Fruit fly (Drosophila melanogaster) whole organism, embryonic: ENCODE results near the gene CG45076.

Experiments used
- Atf6 ChIP-seq: fragments of 200-800 bp; sonication (Bioruptor generic); IDR thresholded peaks from 2 replicates; pipeline ENCODE4 v1.3.6; 2022; ENCODE audit warnings: missing biosample characterization, missing genetic modification characterization
- CG10462 ChIP-seq: fragments of 200-800 bp; sonication (Bioruptor generic); optimal IDR thresholded peaks from 2 replicates; lab custom pipeline; 2016; ENCODE audit warnings: missing biosample characterization, missing genetic modification characterization
- CG14860 ChIP-seq: fragments of 200-800 bp; sonication (Bioruptor generic); IDR thresholded peaks from 3 replicates; pipeline ENCODE4 v1.3.6; 2022; ENCODE audit warnings: missing biosample characterization, missing genetic modification characterization; ENCODE audit not compliant: partially characterized antibody
- CG15011 ChIP-seq: fragments of 200-800 bp; sonication (Bioruptor generic); optimal IDR thresholded peaks from 3 replicates; lab custom pipeline; 2018; ENCODE audit warnings: missing biosample characterization, mild to moderate bottlenecking, missing genetic modification characterization
- CG1647 ChIP-seq: fragments of 200-800 bp; sonication (Bioruptor generic); optimal IDR thresholded peaks from 3 replicates; lab custom pipeline; 2016; ENCODE audit warnings: missing biosample characterization, missing genetic modification characterization
- CG16815 ChIP-seq: fragments of 200-800 bp; sonication (Bioruptor generic); optimal IDR thresholded peaks from 3 replicates; lab custom pipeline; 2017; ENCODE audit warnings: missing biosample characterization, mild to moderate bottlenecking, missing genetic modification characterization
- CG17385 ChIP-seq: fragments of 200-800 bp; sonication (Bioruptor generic); optimal IDR thresholded peaks from 3 replicates; lab custom pipeline; 2018; ENCODE audit warnings: missing biosample characterization, mild to moderate bottlenecking, missing genetic modification characterization
- CG17912 ChIP-seq: fragments of 200-800 bp; sonication (Bioruptor generic); optimal IDR thresholded peaks from 2 replicates; lab custom pipeline; 2018; ENCODE audit warnings: missing biosample characterization, mild to moderate bottlenecking, missing genetic modification characterization
- CG18476 ChIP-seq: fragments of 200-800 bp; sonication (Bioruptor generic); optimal IDR thresholded peaks from 2 replicates; lab custom pipeline; 2016; ENCODE audit warnings: missing biosample characterization, mild to moderate bottlenecking, missing genetic modification characterization
- CG30020 ChIP-seq: fragments of 200-800 bp; optimal IDR thresholded peaks from 2 replicates; lab custom pipeline; 2019; ENCODE audit warnings: missing biosample characterization, mild to moderate bottlenecking, missing genetic modification characterization, moderate library complexity
- CG3065 ChIP-seq: fragments of 200-800 bp; sonication (Bioruptor generic); optimal IDR thresholded peaks from 2 replicates; lab custom pipeline; 2016; ENCODE audit warnings: missing biosample characterization, missing genetic modification characterization
- CG32532 ChIP-seq: fragments of 200-800 bp; sonication (Bioruptor generic); IDR thresholded peaks from 2 replicates; pipeline ENCODE4 v1.3.6; 2022; ENCODE audit warnings: missing biosample characterization, missing genetic modification characterization
- CG3281 ChIP-seq: fragments of 200-800 bp; sonication (Bioruptor generic); optimal IDR thresholded peaks from 3 replicates; lab custom pipeline; 2017; ENCODE audit warnings: missing biosample characterization, mild to moderate bottlenecking, missing genetic modification characterization
- CG33213 ChIP-seq: fragments of 200-800 bp; sonication (Bioruptor generic); optimal IDR thresholded peaks from 3 replicates; lab custom pipeline; 2016; ENCODE audit warnings: missing biosample characterization, missing genetic modification characterization
- CG3407 ChIP-seq: fragments of 200-800 bp; sonication (Bioruptor generic); optimal IDR thresholded peaks from 2 replicates; lab custom pipeline; 2018; ENCODE audit warnings: missing biosample characterization, mild to moderate bottlenecking, missing genetic modification characterization
- CG34224 ChIP-seq: fragments of 200-800 bp; sonication (Bioruptor generic); IDR thresholded peaks from 3 replicates; pipeline ENCODE4 v1.3.6; 2022; ENCODE audit warnings: missing biosample characterization, missing genetic modification characterization; ENCODE audit not compliant: partially characterized antibody
- CG4328 ChIP-seq: fragments of 200-800 bp; sonication (Bioruptor generic); optimal IDR thresholded peaks from 3 replicates; lab custom pipeline; 2017; ENCODE audit warnings: missing biosample characterization, missing genetic modification reagents, missing genetic modification characterization
- CG4730 ChIP-seq: fragments of 200-800 bp; sonication (Bioruptor generic); IDR thresholded peaks from 2 replicates; pipeline ENCODE4 v1.3.6; 2022; ENCODE audit warnings: missing biosample characterization, missing genetic modification characterization
- CG6272 ChIP-seq: fragments of 200-800 bp; sonication (Bioruptor generic); IDR thresholded peaks from 2 replicates; pipeline ENCODE4 v1.3.6; 2022; ENCODE audit warnings: missing biosample characterization, missing genetic modification characterization
- CG8290 ChIP-seq, 3 experiments: fragments of 200-800 bp; sonication (Bioruptor generic); optimal IDR thresholded peaks; 2 replicates each; lab custom pipeline; 2016 to 2019; ENCODE audit warnings: missing biosample characterization in 3 of 3, missing genetic modification characterization in 3 of 3, mild to moderate bottlenecking in 2 of 3, moderate library complexity in 1 of 3
- CG9437 ChIP-seq: fragments of 200-800 bp; sonication (Bioruptor generic); optimal IDR thresholded peaks from 2 replicates; lab custom pipeline; 2018; ENCODE audit warnings: missing biosample characterization, mild to moderate bottlenecking, missing genetic modification characterization
- CG9932 ChIP-seq: fragments of 200-800 bp; sonication (Bioruptor generic); IDR thresholded peaks from 2 replicates; pipeline ENCODE4 v1.3.6; 2022; ENCODE audit warnings: missing biosample characterization, missing genetic modification characterization
- Dp ChIP-seq: fragments of 200-800 bp; sonication (Bioruptor generic); optimal IDR thresholded peaks from 2 replicates; lab custom pipeline; 2018; ENCODE audit warnings: missing biosample characterization, mild to moderate bottlenecking, missing genetic modification characterization, moderate library complexity
- Elba2 ChIP-seq: fragments of 200-800 bp; sonication (Bioruptor generic); optimal IDR thresholded peaks from 3 replicates; lab custom pipeline; 2016; ENCODE audit warnings: missing biosample characterization, missing genetic modification characterization
- H15 ChIP-seq: fragments of 200-800 bp; sonication (Bioruptor generic); IDR thresholded peaks from 3 replicates; pipeline ENCODE4 v1.3.6; 2022; ENCODE audit warnings: missing biosample characterization, missing genetic modification characterization
- Hr39 ChIP-seq: fragments of >200 bp; optimal IDR thresholded peaks from 2 replicates; lab custom pipeline; 2017
- Hr51 ChIP-seq, 2 experiments: fragments of 200-800 bp; sonication (Bioruptor generic); optimal IDR thresholded peaks; 2 replicates in 1 of 2; 3 replicates in 1 of 2; lab custom pipeline; 2016 to 2018; ENCODE audit warnings: missing biosample characterization in 2 of 2, missing genetic modification characterization in 2 of 2, mild to moderate bottlenecking in 1 of 2, moderate library complexity in 1 of 2
- Kr ChIP-seq: fragments of 200-800 bp; sonication (Bioruptor generic); optimal IDR thresholded peaks from 2 replicates; lab custom pipeline; 2017; ENCODE audit warnings: missing biosample characterization, mild to moderate bottlenecking, missing genetic modification characterization
- Mad ChIP-seq: fragments of 200-800 bp; sonication (Bioruptor generic); optimal IDR thresholded peaks from 2 replicates; lab custom pipeline; 2016; ENCODE audit warnings: missing biosample characterization, missing genetic modification characterization
- Mes4 ChIP-seq: fragments of 200-800 bp; sonication (Bioruptor generic); optimal IDR thresholded peaks from 2 replicates; lab custom pipeline; 2016; ENCODE audit warnings: missing biosample characterization, missing genetic modification characterization
- NFAT ChIP-seq: fragments of 200-800 bp; sonication (Bioruptor generic); IDR thresholded peaks from 2 replicates; pipeline ENCODE4 v1.3.6; 2022; ENCODE audit warnings: missing biosample characterization, missing genetic modification characterization
- Ssrp ChIP-seq: fragments of 200-800 bp; sonication (Bioruptor generic); optimal IDR thresholded peaks from 2 replicates; lab custom pipeline; 2018; ENCODE audit warnings: missing biosample characterization, mild to moderate bottlenecking, missing genetic modification characterization, moderate library complexity
- abd-A ChIP-seq: fragments of 200-800 bp; sonication (Bioruptor generic); optimal IDR thresholded peaks from 3 replicates; lab custom pipeline; 2019; ENCODE audit warnings: missing biosample characterization, mild to moderate bottlenecking, missing genetic modification characterization, moderate library complexity
- bab2 ChIP-seq: fragments of 200-800 bp; sonication (Bioruptor generic); optimal IDR thresholded peaks from 2 replicates; lab custom pipeline; 2016; ENCODE audit warnings: missing biosample characterization, missing genetic modification characterization
- br ChIP-seq: fragments of >200 bp; optimal IDR thresholded peaks from 2 replicates; lab custom pipeline; 2017
- caup ChIP-seq: fragments of 200-800 bp; sonication (Bioruptor generic); optimal IDR thresholded peaks from 3 replicates; lab custom pipeline; 2017; ENCODE audit warnings: missing biosample characterization, mild to moderate bottlenecking, missing genetic modification characterization, moderate library complexity; ENCODE audit not compliant: severe bottlenecking
- dmrt11E ChIP-seq: fragments of 200-800 bp; sonication (Bioruptor generic); optimal IDR thresholded peaks from 3 replicates; lab custom pipeline; 2018; ENCODE audit warnings: missing biosample characterization, mild to moderate bottlenecking, missing genetic modification characterization, moderate library complexity
- ewg ChIP-seq: fragments of 200-800 bp; sonication (Bioruptor generic); optimal IDR thresholded peaks from 3 replicates; lab custom pipeline; 2017; ENCODE audit warnings: mild to moderate bottlenecking, missing biosample characterization, missing genetic modification reagents, missing genetic modification characterization
- fd3F ChIP-seq: fragments of 200-800 bp; sonication (Bioruptor generic); optimal IDR thresholded peaks from 2 replicates; lab custom pipeline; 2018; ENCODE audit warnings: missing biosample characterization, mild to moderate bottlenecking, missing genetic modification characterization, moderate library complexity
- gem ChIP-seq: fragments of 200-800 bp; sonication (Bioruptor generic); optimal IDR thresholded peaks from 2 replicates; lab custom pipeline; 2019; ENCODE audit warnings: missing biosample characterization, mild to moderate bottlenecking, missing genetic modification characterization, moderate library complexity
- grn ChIP-seq: fragments of 200-800 bp; sonication (Bioruptor generic); optimal IDR thresholded peaks from 3 replicates; lab custom pipeline; 2017; ENCODE audit warnings: missing biosample characterization, missing genetic modification characterization
- gsb-n ChIP-seq: fragments of 200-800 bp; sonication (Bioruptor generic); optimal IDR thresholded peaks from 3 replicates; lab custom pipeline; 2018; ENCODE audit warnings: missing biosample characterization, mild to moderate bottlenecking, missing genetic modification characterization
- inv ChIP-seq: fragments of 200-800 bp; sonication (Bioruptor generic); IDR thresholded peaks from 2 replicates; pipeline ENCODE4 v1.3.6; 2022; ENCODE audit warnings: missing biosample characterization, missing genetic modification characterization; ENCODE audit not compliant: partially characterized antibody
- oc ChIP-seq: fragments of 200-800 bp; sonication (Bioruptor generic); optimal IDR thresholded peaks from 2 replicates; lab custom pipeline; 2018; ENCODE audit warnings: missing biosample characterization, mild to moderate bottlenecking, missing genetic modification characterization, moderate library complexity
- pan ChIP-seq, 4 experiments: fragments of >200 bp in 3 of 4; fragments of 200-800 bp in 1 of 4; sonication (Bioruptor generic) in 1 of 4; optimal IDR thresholded peaks in 3 of 4; IDR thresholded peaks in 1 of 4; 2 replicates each; pipeline versions ENCODE4 v1.3.6 to Lab custom; 2017 to 2022; ENCODE audit warnings: missing biosample characterization in 2 of 4, missing genetic modification characterization in 2 of 4, mixed read lengths in 1 of 4
- psq ChIP-seq: fragments of 200-800 bp; sonication (Bioruptor generic); optimal IDR thresholded peaks from 2 replicates; lab custom pipeline; 2017; ENCODE audit warnings: missing biosample characterization, missing genetic modification characterization
- sna ChIP-seq: fragments of 200-800 bp; sonication (Bioruptor generic); IDR thresholded peaks from 2 replicates; pipeline ENCODE4 v1.3.6; 2022; ENCODE audit warnings: missing biosample characterization, missing genetic modification characterization; ENCODE audit not compliant: partially characterized antibody
- tll ChIP-seq, 2 experiments: fragments of 200-800 bp in 1 of 2; fragments of >200 bp in 1 of 2; sonication (Bioruptor generic) in 1 of 2; optimal IDR thresholded peaks; 2 replicates each; lab custom pipeline; 2017 to 2019; ENCODE audit warnings: missing biosample characterization in 2 of 2, missing genetic modification characterization in 2 of 2, mild to moderate bottlenecking in 1 of 2, moderate library complexity in 1 of 2
- usp ChIP-seq: fragments of >200 bp; optimal IDR thresholded peaks from 2 replicates; lab custom pipeline; 2017; ENCODE audit warnings: missing biosample characterization, missing genetic modification characterization

Gene CG45076

DNA sequence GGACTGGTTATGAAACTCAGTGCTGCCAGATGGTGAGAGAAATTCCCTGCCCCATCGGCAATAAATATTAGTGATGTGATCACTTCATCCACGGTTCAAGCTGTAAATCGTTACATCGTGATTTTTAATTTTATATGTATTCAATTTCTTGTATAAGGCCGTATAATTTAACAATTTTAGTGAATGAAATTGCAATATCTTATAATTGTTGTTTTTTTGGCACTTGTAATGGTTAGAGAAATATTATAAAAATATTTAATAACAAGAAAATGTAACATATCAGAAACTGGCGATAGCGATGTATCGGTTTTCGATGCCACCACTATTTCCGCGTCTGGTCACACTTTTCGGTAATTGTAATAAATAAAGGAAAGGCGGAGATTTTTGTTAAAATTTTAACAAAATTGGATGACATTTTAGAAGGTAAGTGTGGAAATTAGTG, 6.9 kb upstream of the CG45076 start, which contains the start of the genes mRpL37 and Rbp1 (continued):
- TF ChIP-seq CG33213 (GFP tag; lab: Kevin White, UChicago) (no peak), tll (GFP tag; optimal IDR thresholded peaks at IDR 0.05; lab: Kevin White, UChicago) (peak; percentile 7 to 69), pan (optimal IDR thresholded peaks at IDR 0.05; lab: Kevin White, UChicago) (no peak), pan (GFP tag; optimal IDR thresholded peaks at IDR 0.05 in 1 of 2, IDR thresholded peaks at IDR 0.05 in 1 of 2) (no peak), psq (GFP tag; lab: Kevin White, UChicago) (peak; percentile 41), Hr39 (no peak), NFAT (peak; percentile 58; the same call in 1 of the 2 replicates), Kr (GFP tag; lab: Kevin White, UChicago) (no peak), CG17912 (peak; percentile 5), grn (no peak), CG1647 (GFP tag; lab: Kevin White, UChicago) (peak; percentile 33), bab2 (GFP tag; lab: Kevin White, UChicago) (peak; percentile 60), CG32532 (GFP tag; lab: Robert Waterston, UW) (peak; percentile 85), abd-A (tag; lab: Kevin White, UChicago) (no peak), Mes4 (GFP tag; lab: Kevin White, UChicago) (no peak), CG3065 (GFP tag; lab: Kevin White, UChicago) (peak; percentile 23), fd3F (peak; percentile 66), caup (peak; percentile 44), oc (tag; lab: Kevin White, UChicago) (no peak), CG10462 (GFP tag; lab: Kevin White, UChicago) (peak; percentile 15), CG3407 (GFP tag; lab: Kevin White, UChicago) (no peak), usp (no peak), Hr51 (GFP tag; optimal IDR thresholded peaks at IDR 0.05; lab: Kevin White, UChicago) (peak in 1 of 2 experiments; percentile 55), Mad (peak; percentile 54), CG34224 (peak; percentile 79), dmrt11E (tag; lab: Kevin White, UChicago) (peak; percentile 83), CG30020 (tag; lab: Kevin White, UChicago) (peak; percentile 85), Elba2 (GFP tag; lab: Kevin White, UChicago) (peak; percentile 20), Dp (peak; percentile 13), sna (GFP tag; lab: Robert Waterston, UW) (peak; percentile 86), CG3281 (GFP tag; lab: Kevin White, UChicago) (peak; percentile 57), CG14860 (GFP tag; lab: Robert Waterston, UW) (peak; percentile 95), CG15011 (GFP tag; lab: Kevin White, UChicago) (no peak), ewg (GFP tag; lab: Kevin White, UChicago) (peak; percentile 18), CG9437 (GFP tag; lab: Kevin White, UChicago) (peak; percentile 58), CG18476 (GFP tag; lab: Kevin White, UChicago) (peak; percentile 63), Atf6 (GFP tag; lab: Robert Waterston, UW) (no peak), CG17385 (GFP tag; lab: Kevin White, UChicago) (peak; percentile 66), CG6272 (GFP tag; lab: Robert Waterston, UW) (peak; percentile 87), CG8290 (GFP tag; optimal IDR thresholded peaks at IDR 0.05; lab: Kevin White, UChicago) (peak; percentile 71), CG8290 (tag; optimal IDR thresholded peaks at IDR 0.05; lab: Kevin White, UChicago) (no peak), br (lab: Kevin White, UChicago) (no peak), CG16815 (GFP tag; lab: Kevin White, UChicago) (peak; percentile 79), CG4328 (GFP tag; lab: Kevin White, UChicago) (peak; percentile 72), CG4730 (GFP tag; lab: Robert Waterston, UW) (peak; percentile 69), inv (GFP tag; lab: Robert Waterston, UW) (peak; percentile 92), gsb-n (tag; lab: Kevin White, UChicago) (no peak), H15 (GFP tag; lab: Robert Waterston, UW) (no peak), Ssrp (tag; lab: Kevin White, UChicago) (peak; percentile 81), gem (peak; percentile 88), CG9932 (GFP tag; lab: Robert Waterston, UW) (peak; percentile 91)
